Worm (Caenorhabditis elegans) whole organism, L4 larva: ENCODE data around the gene ZC443.4.

ENCODE experiments used
- ama-1 ChIP-seq: fragments of 150-350 bp; optimal IDR thresholded peaks from 2 replicates; lab custom pipeline; 2014; ENCODE audit warnings: inconsistent platforms, mixed read lengths
- dpl-1 ChIP-seq: fragments of 150-350 bp; optimal IDR thresholded peaks from 2 replicates; lab custom pipeline; 2014; ENCODE audit warnings: missing biosample characterization, missing genetic modification reagents, missing genetic modification characterization
- fkh-10 ChIP-seq: fragments of 150-350 bp; optimal IDR thresholded peaks from 2 replicates; lab custom pipeline; 2014; ENCODE audit warnings: missing biosample characterization, missing genetic modification reagents, missing genetic modification characterization
- fos-1 ChIP-seq: fragments of 150-350 bp; optimal IDR thresholded peaks from 2 replicates; lab custom pipeline; 2014; ENCODE audit warnings: missing biosample characterization, missing genetic modification characterization
- jun-1 ChIP-seq: fragments of 150-350 bp; optimal IDR thresholded peaks from 2 replicates; lab custom pipeline; 2014; ENCODE audit warnings: missing biosample characterization, missing genetic modification reagents, missing genetic modification characterization
- madf-5 ChIP-seq, 2 experiments: fragments of 200-800 bp; sonication (Bioruptor generic); IDR thresholded peaks; 2 replicates each; pipeline ENCODE4 v1.3.6; 2022; ENCODE audit warnings: missing compliant biosample characterization in 2 of 2, missing genetic modification characterization in 2 of 2
- mxl-2 ChIP-seq: fragments of 200-800 bp; sonication (Bioruptor generic); conservative IDR thresholded peaks from 2 replicates; pipeline ENCODE4 v1.3.6; 2022; ENCODE audit warnings: missing genetic modification reagents, missing genetic modification characterization, missing compliant biosample characterization
- nhr-237 ChIP-seq: sonication (generic microtip); optimal IDR thresholded peaks from 2 replicates; lab custom pipeline; 2017; ENCODE audit warnings: missing biosample characterization, missing genetic modification characterization
- pha-4 ChIP-seq, 2 experiments: fragments of 150-350 bp in 1 of 2; fragments of 200-800 bp in 1 of 2; sonication (Bioruptor generic) in 1 of 2; IDR thresholded peaks in 1 of 2; optimal IDR thresholded peaks in 1 of 2; 2 replicates each; pipeline versions ENCODE4 v1.3.6 to Lab custom; 2014 to 2022; ENCODE audit warnings: missing genetic modification characterization in 2 of 2, missing genetic modification reagents in 2 of 2, missing biosample characterization in 1 of 2, missing compliant biosample characterization in 1 of 2
- php-3 ChIP-seq: fragments of 200-800 bp; sonication (Bioruptor generic); IDR thresholded peaks from 2 replicates; pipeline ENCODE4 v1.3.6; 2022; ENCODE audit warnings: missing genetic modification reagents, missing genetic modification characterization, missing compliant biosample characterization
- unc-62 ChIP-seq, 3 experiments: fragments of 150-350 bp in 1 of 3; sonication (generic microtip); optimal IDR thresholded peaks in 2 of 3; peaks in 1 of 3; 1 replicate in 1 of 3; 2 replicates in 2 of 3; lab custom pipeline; 2014 to 2017; ENCODE audit warnings: missing biosample characterization in 3 of 3, missing genetic modification characterization in 3 of 3, missing genetic modification reagents in 3 of 3, missing genotype in 1 of 3

- TF ChIP-seq fos-1 (no peak), unc-62 (GFP tag; optimal IDR thresholded peaks at IDR 0.05 in 1 of 2; lab: Kevin White, UChicago) (no peak), unc-62 (tag; optimal IDR thresholded peaks at IDR 0.05; lab: Kevin White, UChicago) (no peak), ama-1 (no peak), pha-4 (GFP tag; IDR thresholded peaks at IDR 0.05; lab: Robert Waterston, UW) (no peak), pha-4 (tag; optimal IDR thresholded peaks at IDR 0.05; lab: Kevin White, UChicago) (no peak), nhr-237 (tag; lab: Kevin White, UChicago) (no peak), fkh-10 (GFP tag; lab: Kevin White, UChicago) (no peak), jun-1 (tag; lab: Kevin White, UChicago) (no peak), dpl-1 (no peak), madf-5 (GFP tag; IDR thresholded peaks at IDR 0.05; lab: Robert Waterston, UW) (no peak), php-3 (GFP tag; lab: Robert Waterston, UW) (no peak), mxl-2 (no peak)
These were observed 32.7 kb upstream of the ZC443.4 start for ce11 chrV:12852355-12852754.
